Fruit fly (Drosophila melanogaster): ENCODE data around the gene Chs2.

The Chs2 gene

dm6 chr3L:21961892-21962518 is at the start of gene Chs2:
Gene Chs2, plus strand, starts transcription at chr3L:21962401.
- TF ChIP-seq psq (optimal IDR thresholded peaks at IDR 0.05): no peak
- no peak for TF ChIP-seq ttk (optimal IDR thresholded peaks at IDR 0.05)
- no peak for TF ChIP-seq h (optimal IDR thresholded peaks at IDR 0.05)
- no peak for TF ChIP-seq insv (optimal IDR thresholded peaks at IDR 0.05)
- TF ChIP-seq Sin3A (optimal IDR thresholded peaks at IDR 0.05): no peak
- TF ChIP-seq Myc (optimal IDR thresholded peaks at IDR 0.05): no peak

dm6 chr3L:21918605-21919004 is 43.6 kb upstream of the Chs2 start:
- TF ChIP-seq Sin3A (optimal IDR thresholded peaks at IDR 0.05): no peak
- TF ChIP-seq h (optimal IDR thresholded peaks at IDR 0.05): no peak
- no peak for TF ChIP-seq ttk (optimal IDR thresholded peaks at IDR 0.05)
- TF ChIP-seq Myc (optimal IDR thresholded peaks at IDR 0.05): no peak
- no peak for TF ChIP-seq insv (optimal IDR thresholded peaks at IDR 0.05)
- no peak for TF ChIP-seq psq (optimal IDR thresholded peaks at IDR 0.05)

- TF ChIP-seq insv (optimal IDR thresholded peaks at IDR 0.05) (no peak), h (optimal IDR thresholded peaks at IDR 0.05) (no peak), Sin3A (optimal IDR thresholded peaks at IDR 0.05) (no peak), psq (optimal IDR thresholded peaks at IDR 0.05) (no peak), Myc (optimal IDR thresholded peaks at IDR 0.05) (no peak), ttk (optimal IDR thresholded peaks at IDR 0.05) (no peak)
Observed at dm6 chr3L:21930179-21930578, 32.0 kb upstream of the Chs2 start.

- no peak for TF ChIP-seq insv (optimal IDR thresholded peaks at IDR 0.05)
- no peak for TF ChIP-seq ttk (optimal IDR thresholded peaks at IDR 0.05)
- TF ChIP-seq Sin3A (optimal IDR thresholded peaks at IDR 0.05): no peak
- no peak for TF ChIP-seq psq (optimal IDR thresholded peaks at IDR 0.05)
- no peak for TF ChIP-seq Myc (optimal IDR thresholded peaks at IDR 0.05)
- no peak for TF ChIP-seq h (optimal IDR thresholded peaks at IDR 0.05)
Observed at dm6 chr3L:21934462-21934861, 27.7 kb upstream of the Chs2 start, which contains the start of gene SLC22A. Gene SLC22A, plus strand, starts transcription at chr3L:21934704.

dm6 chr3L:21936152-21936551 is 26.0 kb upstream of the Chs2 start:
- TF ChIP-seq h (optimal IDR thresholded peaks at IDR 0.05) (no peak), Sin3A (optimal IDR thresholded peaks at IDR 0.05) (no peak), ttk (optimal IDR thresholded peaks at IDR 0.05) (no peak), insv (optimal IDR thresholded peaks at IDR 0.05) (no peak), Myc (optimal IDR thresholded peaks at IDR 0.05) (no peak), psq (optimal IDR thresholded peaks at IDR 0.05) (no peak)

- TF ChIP-seq insv (optimal IDR thresholded peaks at IDR 0.05): no peak
- no peak for TF ChIP-seq h (optimal IDR thresholded peaks at IDR 0.05)
- no peak for TF ChIP-seq ttk (optimal IDR thresholded peaks at IDR 0.05)
- no peak for TF ChIP-seq Sin3A (optimal IDR thresholded peaks at IDR 0.05)
- TF ChIP-seq psq (optimal IDR thresholded peaks at IDR 0.05): no peak
- TF ChIP-seq Myc (optimal IDR thresholded peaks at IDR 0.05): no peak
Observed at dm6 chr3L:21941615-21942259, 20.5 kb upstream of the Chs2 start, which contains the start of the genes PolH and CG14562. Gene PolH, minus strand, starts transcription at chr3L:21941812. Gene CG14562, plus strand, starts transcription at chr3L:21942221.

- TF ChIP-seq psq (optimal IDR thresholded peaks at IDR 0.05) (no peak), h (optimal IDR thresholded peaks at IDR 0.05) (no peak), Myc (optimal IDR thresholded peaks at IDR 0.05) (no peak), insv (optimal IDR thresholded peaks at IDR 0.05) (no peak), ttk (optimal IDR thresholded peaks at IDR 0.05) (no peak)
Observed at dm6 chr3L:21953028-21954016, 8.9 kb upstream of the Chs2 start.

- TF ChIP-seq psq (optimal IDR thresholded peaks at IDR 0.05) (no peak), Myc (optimal IDR thresholded peaks at IDR 0.05) (no peak), ttk (optimal IDR thresholded peaks at IDR 0.05) (no peak), insv (optimal IDR thresholded peaks at IDR 0.05) (no peak), Sin3A (optimal IDR thresholded peaks at IDR 0.05) (no peak), h (optimal IDR thresholded peaks at IDR 0.05) (no peak)
Observed at dm6 chr3L:21954474-21955321, 7.5 kb upstream of the Chs2 start, which contains the start of gene CG7458. Gene CG7458, plus strand, starts transcription at chr3L:21955110.

- TF ChIP-seq ttk (optimal IDR thresholded peaks at IDR 0.05) (no peak), Myc (optimal IDR thresholded peaks at IDR 0.05) (no peak), psq (optimal IDR thresholded peaks at IDR 0.05) (no peak), Sin3A (optimal IDR thresholded peaks at IDR 0.05) (no peak)
Observed at dm6 chr3L:21963293-21963692, 1.1 kb downstream of the Chs2 start.

- TF ChIP-seq ttk (optimal IDR thresholded peaks at IDR 0.05): no peak
- TF ChIP-seq Myc (optimal IDR thresholded peaks at IDR 0.05): no peak
- no peak for TF ChIP-seq Sin3A (optimal IDR thresholded peaks at IDR 0.05)
- no peak for TF ChIP-seq h (optimal IDR thresholded peaks at IDR 0.05)
- TF ChIP-seq psq (optimal IDR thresholded peaks at IDR 0.05): no peak
- no peak for TF ChIP-seq insv (optimal IDR thresholded peaks at IDR 0.05)
Observed at dm6 chr3L:21971735-21972134, 9.5 kb downstream of the Chs2 start, which contains the start of gene P5CS. Gene P5CS, plus strand, starts transcription at chr3L:21972002.

All from Kc167 (cell line).